Worm (Caenorhabditis elegans) whole organism, young adult: ENCODE data around the gene K08D12.3.
A peak's percentile ranks its signal among the peaks of the same experiment; 100 is the strongest.

Experiments used
- B0019.2 ChIP-seq: fragments of 200-800 bp; sonication (Bioruptor generic); conservative IDR thresholded peaks from 2 replicates; pipeline ENCODE4 v1.3.6; 2022; ENCODE audit warnings: missing genetic modification reagents, missing genetic modification characterization, missing compliant biosample characterization
- D2030.7 ChIP-seq: fragments of 200-800 bp; sonication (Bioruptor generic); IDR thresholded peaks from 2 replicates; pipeline ENCODE4 v1.3.6; 2022; ENCODE audit warnings: missing genetic modification reagents, missing genetic modification characterization, missing compliant biosample characterization
- F10E7.11 ChIP-seq: sonication (generic microtip); optimal IDR thresholded peaks from 2 replicates; lab custom pipeline; 2017; ENCODE audit warnings: mild to moderate bottlenecking, missing genetic modification characterization, moderate library complexity, missing compliant biosample characterization
- F33H1.4 ChIP-seq: fragments of 200-800 bp; sonication (Bioruptor generic); IDR thresholded peaks from 2 replicates; pipeline ENCODE4 v1.3.6; 2022; ENCODE audit warnings: missing genetic modification reagents, missing genetic modification characterization, missing compliant biosample characterization
- F55B11.4 ChIP-seq: sonication (generic microtip); optimal IDR thresholded peaks from 2 replicates; lab custom pipeline; 2016; ENCODE audit warnings: missing compliant biosample characterization, missing genetic modification characterization, borderline replicate concordance; ENCODE audit not compliant: insufficient read depth
- Y53F4B.3 ChIP-seq: fragments of 200-800 bp; sonication (Bioruptor generic); IDR thresholded peaks from 2 replicates; pipeline ENCODE4 v1.3.6; 2022; ENCODE audit warnings: missing genetic modification reagents, missing genetic modification characterization, missing compliant biosample characterization
- Y56A3A.18 ChIP-seq: fragments of 200-800 bp; sonication (Bioruptor generic); IDR thresholded peaks from 2 replicates; pipeline ENCODE4 v1.3.6; 2022; ENCODE audit warnings: missing genetic modification reagents, missing genetic modification characterization, missing compliant biosample characterization
- ama-1 ChIP-seq, 3 experiments: fragments of 150-350 bp in 1 of 3; sonication (generic microtip) in 2 of 3; optimal IDR thresholded peaks; 2 replicates each; lab custom pipeline; 2014 to 2018; ENCODE audit warnings: missing biosample characterization in 2 of 3, missing genetic modification characterization in 2 of 3, missing genetic modification reagents in 2 of 3
- athp-1 ChIP-seq: sonication (generic microtip); optimal IDR thresholded peaks from 2 replicates; lab custom pipeline; 2017; ENCODE audit warnings: mild to moderate bottlenecking, missing genetic modification characterization, missing compliant biosample characterization
- attf-3 ChIP-seq: fragments of 200-800 bp; sonication (Bioruptor generic); conservative IDR thresholded peaks from 2 replicates; pipeline ENCODE4 v1.3.6; 2022; ENCODE audit warnings: missing genetic modification reagents, missing genetic modification characterization, missing compliant biosample characterization
- attf-5 ChIP-seq: fragments of 200-800 bp; sonication (Bioruptor generic); optimal IDR thresholded peaks from 2 replicates; lab custom pipeline; 2018; ENCODE audit warnings: mild to moderate bottlenecking, missing genetic modification characterization, missing compliant biosample characterization
- attf-6 ChIP-seq: fragments of 200-800 bp; sonication (Bioruptor generic); IDR thresholded peaks from 2 replicates; pipeline ENCODE4 v1.3.6; 2022; ENCODE audit warnings: missing genetic modification reagents, missing genetic modification characterization, missing compliant biosample characterization
- bed-1 ChIP-seq: fragments of 200-800 bp; sonication (Bioruptor generic); IDR thresholded peaks from 2 replicates; pipeline ENCODE4 v1.3.6; 2022; ENCODE audit warnings: missing genetic modification reagents, missing genetic modification characterization, missing compliant biosample characterization
- cebp-1 ChIP-seq, 2 experiments: fragments of 200-800 bp in 1 of 2; sonication (Bioruptor generic) in 1 of 2; sonication (generic microtip) in 1 of 2; IDR thresholded peaks in 1 of 2; optimal IDR thresholded peaks in 1 of 2; 2 replicates each; pipeline versions ENCODE4 v1.3.6 to Lab custom; 2017 to 2022; ENCODE audit warnings: missing compliant biosample characterization in 2 of 2, missing genetic modification characterization in 2 of 2, mild to moderate bottlenecking in 1 of 2, missing genetic modification reagents in 1 of 2, moderate library complexity in 1 of 2
- ceh-100 ChIP-seq: fragments of 200-800 bp; sonication (Bioruptor generic); IDR thresholded peaks from 2 replicates; pipeline ENCODE4 v1.3.6; 2022; ENCODE audit warnings: missing genetic modification reagents, missing genetic modification characterization, missing compliant biosample characterization
- ceh-91 ChIP-seq: fragments of 200-800 bp; sonication (Bioruptor generic); IDR thresholded peaks from 2 replicates; pipeline ENCODE4 v1.3.6; 2022; ENCODE audit warnings: missing genetic modification reagents, missing genetic modification characterization, missing compliant biosample characterization
- die-1 ChIP-seq: sonication (generic microtip); optimal IDR thresholded peaks from 2 replicates; lab custom pipeline; 2016; ENCODE audit warnings: missing genotype, mild to moderate bottlenecking, missing genetic modification characterization, missing compliant biosample characterization
- dox-1 ChIP-seq: fragments of 200-800 bp; sonication (Bioruptor generic); IDR thresholded peaks from 2 replicates; pipeline ENCODE4 v1.3.6; 2022; ENCODE audit warnings: missing genetic modification reagents, missing genetic modification characterization, missing compliant biosample characterization
- dpl-1 ChIP-seq: fragments of 150-350 bp; optimal IDR thresholded peaks from 2 replicates; lab custom pipeline; 2014; ENCODE audit warnings: missing biosample characterization, missing genetic modification reagents, missing genetic modification characterization
- efl-1 ChIP-seq: fragments of 150-350 bp; optimal IDR thresholded peaks from 2 replicates; lab custom pipeline; 2014; ENCODE audit warnings: missing biosample characterization, missing genetic modification reagents, missing genetic modification characterization
- egl-44 ChIP-seq: fragments of 200-800 bp; sonication (Bioruptor generic); IDR thresholded peaks from 2 replicates; pipeline ENCODE4 v1.3.6; 2022; ENCODE audit warnings: missing genetic modification reagents, missing genetic modification characterization, missing compliant biosample characterization
- egrh-3 ChIP-seq: fragments of 200-800 bp; sonication (Bioruptor generic); IDR thresholded peaks from 2 replicates; pipeline ENCODE4 v1.3.6; 2022; ENCODE audit warnings: missing genetic modification reagents, missing genetic modification characterization, missing compliant biosample characterization
- hlh-26 ChIP-seq: fragments of 200-800 bp; sonication (Bioruptor generic); conservative IDR thresholded peaks from 2 replicates; pipeline ENCODE4 v1.3.6; 2022; ENCODE audit warnings: missing genetic modification reagents, missing genetic modification characterization, missing compliant biosample characterization
- hmg-1.2 ChIP-seq: fragments of 200-800 bp; sonication (Bioruptor generic); IDR thresholded peaks from 2 replicates; pipeline ENCODE4 v1.3.6; 2022; ENCODE audit warnings: missing genetic modification reagents, missing genetic modification characterization, missing compliant biosample characterization
- lag-1 ChIP-seq: fragments of 200-800 bp; sonication (Bioruptor generic); IDR thresholded peaks from 2 replicates; pipeline ENCODE4 v1.3.6; 2022; ENCODE audit warnings: missing genetic modification reagents, missing genetic modification characterization, missing compliant biosample characterization
- lin-26 ChIP-seq: fragments of 200-800 bp; sonication (Bioruptor generic); IDR thresholded peaks from 2 replicates; pipeline ENCODE4 v1.3.6; 2022; ENCODE audit warnings: missing genetic modification reagents, missing genetic modification characterization, missing compliant biosample characterization
- lin-54 ChIP-seq: fragments of 200-800 bp; sonication (Bioruptor generic); optimal IDR thresholded peaks from 2 replicates; lab custom pipeline; 2018; ENCODE audit warnings: mild to moderate bottlenecking, missing genetic modification characterization, missing compliant biosample characterization
- madf-10 ChIP-seq: sonication (generic microtip); optimal IDR thresholded peaks from 2 replicates; lab custom pipeline; 2016; ENCODE audit warnings: mild to moderate bottlenecking, missing genetic modification characterization, missing compliant biosample characterization
- madf-6 ChIP-seq: fragments of 200-800 bp; sonication (Bioruptor generic); IDR thresholded peaks from 2 replicates; pipeline ENCODE4 v1.3.6; 2022; ENCODE audit warnings: missing genetic modification reagents, missing genetic modification characterization, missing compliant biosample characterization
- rcor-1 ChIP-seq: fragments of 200-800 bp; sonication (Bioruptor generic); IDR thresholded peaks from 2 replicates; pipeline ENCODE4 v1.3.6; 2022; ENCODE audit warnings: missing genetic modification reagents, missing genetic modification characterization, missing compliant biosample characterization
- rec-8 ChIP-seq, 2 experiments: sonication (generic microtip); optimal IDR thresholded peaks; 2 replicates each; lab custom pipeline; 2016; ENCODE audit warnings: mild to moderate bottlenecking in 2 of 2, missing genetic modification characterization in 2 of 2, missing genetic modification reagents in 2 of 2, missing genotype in 2 of 2, missing biosample characterization in 1 of 2, missing compliant biosample characterization in 1 of 2, moderate library complexity in 1 of 2
- sea-2 ChIP-seq: fragments of 200-800 bp; sonication (Bioruptor generic); IDR thresholded peaks from 2 replicates; pipeline ENCODE4 v1.3.6; 2022; ENCODE audit warnings: missing genetic modification characterization, missing compliant biosample characterization
- snpc-1.3 ChIP-seq: sonication (generic microtip); optimal IDR thresholded peaks from 2 replicates; lab custom pipeline; 2017; ENCODE audit warnings: missing genetic modification characterization, mild to moderate bottlenecking, missing compliant biosample characterization, antibody characterized with exemption, moderate library complexity, missing genotype, missing genetic modification reagents; ENCODE audit not compliant: insufficient read depth
- sptf-2 ChIP-seq: fragments of 200-800 bp; sonication (Bioruptor generic); optimal IDR thresholded peaks from 2 replicates; lab custom pipeline; 2018; ENCODE audit warnings: mild to moderate bottlenecking, missing genetic modification characterization, missing compliant biosample characterization
- tbx-9 ChIP-seq: sonication (generic microtip); optimal IDR thresholded peaks from 2 replicates; lab custom pipeline; 2016; ENCODE audit warnings: borderline replicate concordance, missing genetic modification characterization, inconsistent platforms, missing compliant biosample characterization
- tlf-1 ChIP-seq: fragments of 200-800 bp; sonication (Bioruptor generic); optimal IDR thresholded peaks from 2 replicates; lab custom pipeline; 2018; ENCODE audit warnings: mild to moderate bottlenecking, missing genetic modification characterization, missing compliant biosample characterization
- unc-62 ChIP-seq: fragments of 150-350 bp; optimal IDR thresholded peaks from 2 replicates; lab custom pipeline; 2014; ENCODE audit warnings: missing biosample characterization, missing genetic modification reagents, missing genetic modification characterization
- zfh-2 ChIP-seq: fragments of 200-800 bp; sonication (Bioruptor generic); conservative IDR thresholded peaks from 2 replicates; pipeline ENCODE4 v1.3.6; 2022; ENCODE audit warnings: missing genetic modification reagents, missing genetic modification characterization, missing compliant biosample characterization
- ztf-18 ChIP-seq: sonication (generic microtip); optimal IDR thresholded peaks from 2 replicates; lab custom pipeline; 2016; ENCODE audit warnings: missing genotype, mild to moderate bottlenecking, missing genetic modification characterization, missing compliant biosample characterization
- ztf-22 ChIP-seq: fragments of 200-800 bp; sonication (Bioruptor generic); optimal IDR thresholded peaks from 2 replicates; lab custom pipeline; 2018; ENCODE audit warnings: mild to moderate bottlenecking, missing genetic modification characterization, moderate library complexity, missing compliant biosample characterization
- ztf-28 ChIP-seq: fragments of 200-800 bp; sonication (Bioruptor generic); IDR thresholded peaks from 2 replicates; pipeline ENCODE4 v1.3.6; 2022; ENCODE audit warnings: missing genetic modification reagents, missing genetic modification characterization, missing compliant biosample characterization
- ztf-3 ChIP-seq: fragments of 200-800 bp; sonication (Bioruptor generic); optimal IDR thresholded peaks from 2 replicates; lab custom pipeline; 2018; ENCODE audit warnings: mild to moderate bottlenecking, missing genetic modification characterization, missing compliant biosample characterization

K08D12.3 gene

DNA sequence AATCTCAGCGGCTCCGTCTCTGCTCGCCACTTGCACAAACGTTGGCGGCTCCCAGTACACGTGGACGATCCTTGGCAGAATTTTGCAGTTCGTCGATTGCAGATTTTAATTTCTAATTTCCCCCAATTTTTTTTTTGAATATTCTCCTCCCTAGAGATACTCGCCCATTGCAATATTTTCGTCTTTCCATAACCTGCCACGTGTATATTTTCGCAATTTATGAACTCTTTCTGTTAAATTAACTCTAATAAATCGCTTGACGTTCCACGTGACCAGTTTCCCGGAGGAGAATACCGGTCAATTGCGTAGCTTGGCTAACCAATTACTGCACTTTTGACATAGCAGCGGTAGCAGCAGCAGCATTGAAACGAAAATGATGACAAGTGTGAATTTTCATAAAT lies 1.6 kb upstream of the K08D12.3 start (continued):
- peak; percentile 40 for TF ChIP-seq F33H1.4 (GFP tag; lab: Robert Waterston, UW)
- peak; percentile 51; the same call in 1 of the 2 replicates for TF ChIP-seq attf-6 (GFP tag; lab: Robert Waterston, UW)
- TF ChIP-seq tlf-1, result peak; percentile 14
- TF ChIP-seq ztf-22 (GFP tag; lab: Kevin White, UChicago), result no peak
- peak; percentile 18 for TF ChIP-seq attf-5 (GFP tag; lab: Kevin White, UChicago)
- TF ChIP-seq bed-1 (GFP tag; lab: Robert Waterston, UW), result no peak
- TF ChIP-seq egl-44, result 0 out of 2 replicates have a peak, but pooled peaks have one; percentile 9
- peak; percentile 24; the same call in 1 of the 2 replicates for TF ChIP-seq D2030.7 (GFP tag; lab: Robert Waterston, UW)
- no peak for TF ChIP-seq snpc-1.3
- no peak for TF ChIP-seq ztf-18 (tag; lab: Kevin White, UChicago)
- no peak for TF ChIP-seq Y56A3A.18 (GFP tag; lab: Robert Waterston, UW)
- no peak for TF ChIP-seq unc-62
- no peak for TF ChIP-seq B0019.2 (GFP tag; lab: Robert Waterston, UW)

DNA sequence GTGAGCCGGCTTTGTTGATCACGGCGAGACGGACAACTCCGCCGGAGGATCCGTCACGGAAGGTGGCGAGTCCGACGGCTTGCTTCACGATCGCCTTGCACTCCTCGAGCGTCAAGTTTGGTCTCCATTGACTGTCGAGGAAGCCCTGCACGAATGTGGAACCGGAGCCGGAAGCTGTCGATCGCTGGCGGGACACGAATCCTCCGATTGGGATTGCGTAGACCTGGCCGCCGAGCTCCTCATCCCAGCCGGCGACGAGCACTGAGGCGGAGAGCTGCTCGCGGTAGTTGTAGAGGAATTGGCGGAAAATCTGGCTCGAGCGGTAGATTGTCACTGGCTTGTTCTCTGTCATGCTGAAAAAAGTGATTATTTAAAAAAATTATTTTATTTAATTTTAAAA lies 1.1 kb upstream of the K08D12.3 start:
- peak; percentile 85 for TF ChIP-seq zfh-2 (GFP tag; lab: Robert Waterston, UW)
- peak; percentile 82; the same call in 1 of the 2 replicates for TF ChIP-seq egrh-3 (GFP tag; lab: Robert Waterston, UW)
- TF ChIP-seq madf-10, result no peak

DNA sequence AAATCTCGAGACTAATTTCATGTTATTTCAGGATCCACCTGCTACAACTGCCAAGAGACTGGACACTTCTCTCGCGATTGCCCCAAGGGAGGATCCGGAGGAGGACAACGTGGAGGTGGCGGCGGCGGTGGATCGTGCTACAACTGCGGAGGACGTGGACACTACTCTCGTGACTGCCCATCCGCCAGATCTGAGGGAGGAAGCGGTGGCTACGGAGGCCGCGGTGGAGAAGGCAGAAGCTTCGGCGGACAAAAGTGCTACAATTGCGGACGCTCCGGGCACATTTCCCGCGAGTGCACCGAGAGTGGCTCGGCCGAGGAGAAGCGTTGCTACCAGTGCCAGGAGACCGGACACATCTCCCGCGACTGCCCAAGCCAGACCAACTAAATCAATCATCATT lies 470 bp downstream of the K08D12.3 start:
- peak; percentile 82 for TF ChIP-seq zfh-2 (GFP tag; lab: Robert Waterston, UW)
- TF ChIP-seq hmg-1.2 (GFP tag; lab: Robert Waterston, UW), result no peak
- no peak for TF ChIP-seq attf-3
- peak; percentile 72; the same call in 1 of the 2 replicates for TF ChIP-seq lin-26
- peak; percentile 24 for TF ChIP-seq lin-54
- TF ChIP-seq ceh-100 (GFP tag; lab: Robert Waterston, UW), result no peak
- peak; percentile 89 for TF ChIP-seq egrh-3 (GFP tag; lab: Robert Waterston, UW)

DNA sequence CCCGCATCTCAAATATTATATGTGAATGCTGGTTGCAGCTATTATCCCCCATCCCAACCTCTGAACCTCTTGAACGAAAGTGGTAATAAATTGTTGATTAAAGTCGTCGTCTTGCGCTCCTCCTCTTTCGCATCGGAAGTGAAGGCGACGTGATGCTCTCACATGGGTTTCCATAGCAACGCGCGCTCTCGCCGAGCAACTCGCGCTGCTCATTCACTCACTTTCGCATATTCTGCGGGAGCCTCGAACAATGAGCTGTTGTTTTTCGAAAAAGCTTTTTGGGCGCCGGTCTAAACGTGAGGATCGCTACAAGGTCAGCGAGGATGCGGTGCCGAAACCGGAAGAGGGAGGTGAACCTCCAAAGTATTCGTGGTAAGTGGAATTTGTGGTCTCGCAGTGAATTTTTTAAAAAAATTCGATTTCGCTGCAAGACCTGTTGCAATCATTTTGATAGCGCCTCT lies 994 bp downstream of the K08D12.3 start, which contains the start of gene rpi-2:
Gene rpi-2 (plus strand): TSS at position 234 of the 461 bp plus-strand sequence.
- TF ChIP-seq rec-8 (tag; optimal IDR thresholded peaks at IDR 0.05; lab: Kevin White, UChicago) (peak; percentile 40 to 50), cebp-1 (GFP tag; IDR thresholded peaks at IDR 0.05; lab: Robert Waterston, UW) (no peak), cebp-1 (tag; optimal IDR thresholded peaks at IDR 0.05; lab: Kevin White, UChicago) (peak; percentile 74), madf-6 (GFP tag; lab: Robert Waterston, UW) (peak; percentile 88), sptf-2 (GFP tag; lab: Kevin White, UChicago) (no peak), hlh-26 (GFP tag; lab: Robert Waterston, UW) (0 out of 2 replicates have a peak, but pooled peaks have one; percentile 70), ztf-28 (GFP tag; lab: Robert Waterston, UW) (peak; percentile 57; the same call in 1 of the 2 replicates), lin-54 (peak; percentile 86), lag-1 (GFP tag; lab: Robert Waterston, UW) (no peak), ama-1 (optimal IDR thresholded peaks at IDR 0.05; lab: Kevin White, UChicago) (no peak), ama-1 (GFP tag; optimal IDR thresholded peaks at IDR 0.05; lab: Kevin White, UChicago) (peak; percentile 49 to 50), Y53F4B.3 (GFP tag; lab: Robert Waterston, UW) (peak; percentile 58), die-1 (tag; lab: Kevin White, UChicago) (peak; percentile 71), sea-2 (GFP tag; lab: Robert Waterston, UW) (0 out of 2 replicates have a peak, but pooled peaks have one; percentile 21), dpl-1 (GFP tag; lab: Kevin White, UChicago) (peak; percentile 17), egl-44 (peak; percentile 93), efl-1 (GFP tag; lab: Kevin White, UChicago) (no peak), F10E7.11 (peak; percentile 94), ceh-91 (GFP tag; lab: Robert Waterston, UW) (peak; percentile 45; the same call in 1 of the 2 replicates), F55B11.4 (no peak), ztf-3 (no peak), dox-1 (GFP tag; lab: Robert Waterston, UW) (peak; percentile 82), rcor-1 (peak; percentile 81), athp-1 (tag; lab: Kevin White, UChicago) (peak; percentile 97), tbx-9 (peak; percentile 44)
